Worm (Caenorhabditis elegans): ENCODE results near the gene K08E7.5.
A peak's percentile ranks its signal among the peaks of the same experiment; 100 is the strongest.

The K08E7.5 gene

ce11 chrIV:12570546-12570945, 2.6 kb upstream of the K08E7.5 start:
- TF ChIP-seq blmp-1 (tag; optimal IDR thresholded peaks at IDR 0.05) (no peak), sptf-1 (tag; optimal IDR thresholded peaks at IDR 0.05) (no peak), hlh-1 (tag; optimal IDR thresholded peaks at IDR 0.05) (no peak), ceh-43 (GFP tag; optimal IDR thresholded peaks at IDR 0.05) (no peak), sem-2 (GFP tag; optimal IDR thresholded peaks at IDR 0.05) (no peak), flh-1 (GFP tag; optimal IDR thresholded peaks at IDR 0.05) (no peak), elt-1 (tag; optimal IDR thresholded peaks at IDR 0.05; ENCODE audit: borderline replicate concordance, insufficient read depth) (no peak), nhr-237 (tag; optimal IDR thresholded peaks at IDR 0.05) (no peak), ceh-83 (GFP tag; optimal IDR thresholded peaks at IDR 0.05) (no peak), bed-3 (GFP tag; optimal IDR thresholded peaks at IDR 0.05) (no peak), ces-1 (GFP tag; optimal IDR thresholded peaks at IDR 0.05) (no peak), cnd-1 (tag; optimal IDR thresholded peaks at IDR 0.05) (no peak)

- TF ChIP-seq sem-2 (GFP tag; optimal IDR thresholded peaks at IDR 0.05), result no peak
- no peak for TF ChIP-seq mls-2 (tag; optimal IDR thresholded peaks at IDR 0.05)
- TF ChIP-seq ceh-39 (tag; optimal IDR thresholded peaks at IDR 0.05), result no peak
- TF ChIP-seq snpc-4 (tag; optimal IDR thresholded peaks at IDR 0.05), result no peak
- TF ChIP-seq nhr-12 (tag; optimal IDR thresholded peaks at IDR 0.05), result no peak
- no peak for TF ChIP-seq mab-5 (tag; optimal IDR thresholded peaks at IDR 0.05)
- TF ChIP-seq lin-13 (tag; optimal IDR thresholded peaks at IDR 0.05), result no peak
- TF ChIP-seq ham-2 (GFP tag; optimal IDR thresholded peaks at IDR 0.05), result no peak
- TF ChIP-seq zip-8 (tag; optimal IDR thresholded peaks at IDR 0.05), result no peak
- TF ChIP-seq mep-1 (tag; optimal IDR thresholded peaks at IDR 0.05), result no peak
- no peak for TF ChIP-seq nhr-76 (tag; optimal IDR thresholded peaks at IDR 0.05)
Observed at ce11 chrIV:12571047-12571446, 2.1 kb upstream of the K08E7.5 start, which contains the start of gene K08E7.4. TSS of gene K08E7.4 (minus strand) at chrIV:12571147.

ce11 chrIV:12574265-12574664, 1.1 kb downstream of the K08E7.5 start:
- TF ChIP-seq blmp-1 (tag; optimal IDR thresholded peaks at IDR 0.05), result no peak
- no peak for TF ChIP-seq ceh-83 (GFP tag; optimal IDR thresholded peaks at IDR 0.05)
- TF ChIP-seq drap-1 (GFP tag; optimal IDR thresholded peaks at IDR 0.05), result no peak
- TF ChIP-seq nhr-12 (tag; optimal IDR thresholded peaks at IDR 0.05), result no peak
- TF ChIP-seq flh-1 (GFP tag; optimal IDR thresholded peaks at IDR 0.05), result no peak
- TF ChIP-seq pha-4 (tag; optimal IDR thresholded peaks at IDR 0.05), result no peak
- TF ChIP-seq nhr-2 (tag; optimal IDR thresholded peaks at IDR 0.05), result no peak
- no peak for TF ChIP-seq unc-120 (tag; optimal IDR thresholded peaks at IDR 0.05; ENCODE audit: poor library complexity, severe bottlenecking)
- no peak for TF ChIP-seq ceh-43 (GFP tag; optimal IDR thresholded peaks at IDR 0.05)
- TF ChIP-seq lin-32 (GFP tag; optimal IDR thresholded peaks at IDR 0.05), result no peak
- TF ChIP-seq nhr-237 (tag; optimal IDR thresholded peaks at IDR 0.05), result no peak
- TF ChIP-seq nhr-28 (tag; optimal IDR thresholded peaks at IDR 0.05), result no peak
- no peak for TF ChIP-seq mep-1 (tag; optimal IDR thresholded peaks at IDR 0.05)
- TF ChIP-seq elt-3 (tag; optimal IDR thresholded peaks at IDR 0.05), result no peak
- no peak for TF ChIP-seq cnd-1 (tag; optimal IDR thresholded peaks at IDR 0.05)
- no peak for TF ChIP-seq unc-62 (GFP tag; optimal IDR thresholded peaks at IDR 0.05)
- TF ChIP-seq sptf-1 (tag; optimal IDR thresholded peaks at IDR 0.05), result no peak

- TF ChIP-seq unc-120 (tag; optimal IDR thresholded peaks at IDR 0.05; ENCODE audit: poor library complexity, severe bottlenecking) (no peak), ceh-43 (GFP tag; optimal IDR thresholded peaks at IDR 0.05) (no peak), sptf-1 (tag; optimal IDR thresholded peaks at IDR 0.05) (no peak), lin-32 (GFP tag; optimal IDR thresholded peaks at IDR 0.05) (no peak), lin-13 (tag; optimal IDR thresholded peaks at IDR 0.05) (no peak), mls-2 (tag; optimal IDR thresholded peaks at IDR 0.05) (no peak), nhr-12 (tag; optimal IDR thresholded peaks at IDR 0.05) (no peak), unc-62 (GFP tag; optimal IDR thresholded peaks at IDR 0.05) (no peak), unc-39 (tag; optimal IDR thresholded peaks at IDR 0.05) (no peak)
Observed at ce11 chrIV:12581046-12581445, 7.9 kb downstream of the K08E7.5 start, which contains the start of gene K08E7.6. TSS of gene K08E7.6 (minus strand) at chrIV:12581146.

- TF ChIP-seq ces-1 (GFP tag; optimal IDR thresholded peaks at IDR 0.05) (peak; percentile 46), lin-13 (tag; optimal IDR thresholded peaks at IDR 0.05) (no peak)
Observed at ce11 chrIV:12583181-12583580, 10.0 kb downstream of the K08E7.5 start.
